Fruit fly (Drosophila melanogaster): ENCODE measurements around the gene Rcd-1.

DNA sequence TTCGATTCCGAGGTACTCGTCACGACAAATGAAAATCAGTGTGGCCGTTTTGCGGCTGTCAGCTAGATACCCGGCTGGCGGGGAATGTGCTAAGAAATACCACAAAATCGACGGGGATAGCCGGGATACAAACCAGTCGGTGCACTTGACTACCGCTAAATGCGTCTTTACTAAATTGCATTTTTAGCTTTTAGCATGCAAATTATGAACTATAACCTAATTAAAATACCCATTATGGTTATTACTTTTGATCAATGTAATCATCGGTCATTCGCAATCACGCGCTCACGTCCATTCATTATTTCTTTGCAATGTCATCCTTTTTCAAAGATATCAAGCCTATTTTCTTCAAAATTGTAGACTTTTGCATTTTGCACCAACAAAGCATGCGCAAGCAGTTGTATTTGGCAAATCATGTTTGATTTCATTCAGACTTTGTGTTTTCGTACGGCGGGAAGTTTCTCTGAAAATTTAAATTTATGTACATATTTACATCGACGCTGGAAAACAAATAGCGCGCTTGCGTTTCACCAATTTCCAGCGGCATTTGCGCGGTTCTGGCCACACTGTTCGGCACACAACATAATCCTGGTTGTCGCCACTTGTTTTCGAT lies at the start of gene Rcd-1:
- TF ChIP-seq Lhr (GFP tag; optimal IDR thresholded peaks at IDR 0.05) (peak; percentile 51), peb (GFP tag; IDR thresholded peaks at IDR 0.05) (no peak), Vsx1 (GFP tag; optimal IDR thresholded peaks at IDR 0.05) (no peak), nau (GFP tag; optimal IDR thresholded peaks at IDR 0.05) (no peak), CG1233 (GFP tag; optimal IDR thresholded peaks at IDR 0.05) (no peak), mam (GFP tag; optimal IDR thresholded peaks at IDR 0.05) (no peak)

Data from whole organism, embryonic.